Worm (Caenorhabditis elegans): Measurements from ENCODE around the gene lurp-2.

The lurp-2 gene

DNA sequence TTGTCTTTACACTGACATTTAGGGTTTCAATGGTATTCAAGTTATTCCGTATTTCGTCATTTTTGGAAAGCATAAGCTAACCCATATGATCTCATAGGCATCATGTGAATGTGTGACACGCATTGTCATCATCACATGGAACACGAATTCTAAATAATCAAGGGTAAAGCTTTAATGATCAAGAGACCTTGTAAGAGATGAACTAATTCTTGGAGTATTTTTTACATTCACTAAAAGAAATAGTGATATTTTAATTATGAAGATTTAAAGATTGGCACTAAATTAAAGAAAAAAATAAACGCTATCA, 41.5 kb upstream of the lurp-2 start:
- TF ChIP-seq ceh-48 (tag; optimal IDR thresholded peaks at IDR 0.05) (no peak), nfya-1 (tag; optimal IDR thresholded peaks at IDR 0.05) (no peak), fkh-6 (tag; optimal IDR thresholded peaks at IDR 0.05) (no peak), hlh-15 (tag; optimal IDR thresholded peaks at IDR 0.05) (no peak), ceh-31 (tag; optimal IDR thresholded peaks at IDR 0.05) (no peak)

DNA sequence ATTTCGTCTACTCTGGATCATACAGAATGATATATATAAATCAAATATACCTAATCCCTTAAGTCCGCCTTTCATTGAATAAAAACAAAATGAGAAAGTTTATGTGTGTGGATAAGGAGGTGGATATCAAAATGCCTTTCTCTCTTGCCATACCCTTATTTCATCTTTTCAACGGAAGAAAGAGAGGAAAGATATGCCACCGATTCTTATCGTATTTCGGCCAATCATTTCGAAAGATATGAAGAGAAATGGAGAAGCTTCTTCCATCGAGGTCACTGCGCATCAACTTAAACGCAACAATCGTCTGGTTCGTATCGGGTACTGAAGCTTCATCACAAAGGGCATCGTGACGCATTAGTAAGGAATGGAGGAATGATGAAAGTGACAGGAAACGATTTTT, 40.1 kb upstream of the lurp-2 start:
- no peak for TF ChIP-seq ceh-18 (tag; optimal IDR thresholded peaks at IDR 0.05)
- no peak for TF ChIP-seq ceh-30 (tag; optimal IDR thresholded peaks at IDR 0.05)
- no peak for TF ChIP-seq pag-3 (tag; optimal IDR thresholded peaks at IDR 0.05; ENCODE audit: borderline replicate concordance)
- TF ChIP-seq T23F11.4 (GFP tag; optimal IDR thresholded peaks at IDR 0.05) = no peak
- TF ChIP-seq zip-5 (tag; optimal IDR thresholded peaks at IDR 0.05) = no peak
- no peak for TF ChIP-seq fax-1 (tag; optimal IDR thresholded peaks at IDR 0.05)
- no peak for TF ChIP-seq ceh-2 (tag; optimal IDR thresholded peaks at IDR 0.05)
- no peak for TF ChIP-seq elt-4 (tag; optimal IDR thresholded peaks at IDR 0.05)
- TF ChIP-seq unc-55 (GFP tag; optimal IDR thresholded peaks at IDR 0.05) = no peak
- TF ChIP-seq tbx-2 (tag; optimal IDR thresholded peaks at IDR 0.05) = no peak
- no peak for TF ChIP-seq pqm-1 (tag; optimal IDR thresholded peaks at IDR 0.05)
- TF ChIP-seq npax-4 (tag; optimal IDR thresholded peaks at IDR 0.05) = no peak
- TF ChIP-seq unc-3 (GFP tag; conservative IDR thresholded peaks at IDR 0.05) = no peak
- TF ChIP-seq unc-3 (tag; optimal IDR thresholded peaks at IDR 0.05) = no peak
- TF ChIP-seq sox-4 (tag; optimal IDR thresholded peaks at IDR 0.05) = no peak
- TF ChIP-seq ceh-45 (GFP tag; IDR thresholded peaks at IDR 0.05) = no peak
- TF ChIP-seq hlh-6 (tag; optimal IDR thresholded peaks at IDR 0.05) = no peak

DNA sequence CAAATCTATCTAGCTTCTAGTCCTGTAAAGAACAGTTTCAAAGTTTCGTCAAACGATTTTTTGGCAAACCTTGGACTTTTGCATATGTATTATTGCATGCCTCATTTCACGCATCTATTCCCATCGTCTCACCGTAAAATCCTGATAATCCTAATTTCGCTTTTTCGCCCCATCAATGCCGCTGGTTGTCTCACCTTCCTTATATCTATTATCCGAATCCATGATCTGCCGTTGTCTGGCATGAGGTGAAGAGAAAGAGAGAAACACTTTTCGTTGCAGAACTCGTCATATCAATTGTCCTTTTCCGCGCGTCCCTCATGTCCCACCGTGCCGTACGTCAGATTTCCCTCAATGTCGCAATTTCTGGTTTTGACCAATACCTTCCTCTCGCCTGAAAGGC, 38.8 kb upstream of the lurp-2 start, which contains the start of gene cut-2:
Gene cut-2 (plus strand): TSS at position 365 of the 400 bp plus-strand sequence.
- TF ChIP-seq C38D4.7 (GFP tag; optimal IDR thresholded peaks at IDR 0.05) (no peak), rnt-1 (tag; optimal IDR thresholded peaks at IDR 0.05) (peak; percentile 31), zip-5 (tag; optimal IDR thresholded peaks at IDR 0.05) (no peak)

ce11 chrV:13415462-13415861, 38.0 kb upstream of the lurp-2 start:
- TF ChIP-seq F13H6.1 (tag; optimal IDR thresholded peaks at IDR 0.05) (no peak), pat-9 (tag; optimal IDR thresholded peaks at IDR 0.05) (no peak), K02D7.2 (tag; optimal IDR thresholded peaks at IDR 0.05) (peak; percentile 59), ttx-3 (tag; optimal IDR thresholded peaks at IDR 0.05) (no peak), unc-55 (GFP tag; optimal IDR thresholded peaks at IDR 0.05) (no peak), ceh-6 (GFP tag; optimal IDR thresholded peaks at IDR 0.05) (no peak), pqm-1 (tag; optimal IDR thresholded peaks at IDR 0.05) (no peak), ref-2 (tag; optimal IDR thresholded peaks at IDR 0.05) (no peak), elt-2 (tag; optimal IDR thresholded peaks at IDR 0.05) (no peak), ceh-18 (tag; optimal IDR thresholded peaks at IDR 0.05) (no peak), fkh-6 (tag; optimal IDR thresholded peaks at IDR 0.05) (peak; percentile 26), eyg-1 (tag; optimal IDR thresholded peaks at IDR 0.05) (no peak), ets-4 (tag; optimal IDR thresholded peaks at IDR 0.05) (no peak), ceh-45 (GFP tag; IDR thresholded peaks at IDR 0.05) (no peak), gmeb-2 (tag; optimal IDR thresholded peaks at IDR 0.05) (no peak), sdc-2 (tag; optimal IDR thresholded peaks at IDR 0.05) (peak; percentile 12), madf-2 (tag; optimal IDR thresholded peaks at IDR 0.05) (no peak), T23F11.4 (GFP tag; optimal IDR thresholded peaks at IDR 0.05) (peak; percentile 73), nhr-232 (tag; optimal IDR thresholded peaks at IDR 0.05) (peak; percentile 21), che-1 (tag; optimal IDR thresholded peaks at IDR 0.05) (peak; percentile 35)

- TF ChIP-seq pha-2 (tag; optimal IDR thresholded peaks at IDR 0.05) (no peak), hlh-30 (tag; optimal IDR thresholded peaks at IDR 0.05; ENCODE audit: insufficient read depth) (no peak), pag-3 (tag; optimal IDR thresholded peaks at IDR 0.05; ENCODE audit: borderline replicate concordance) (no peak), ceh-31 (tag; optimal IDR thresholded peaks at IDR 0.05) (no peak), ets-4 (tag; optimal IDR thresholded peaks at IDR 0.05) (no peak), odd-2 (tag; optimal IDR thresholded peaks at IDR 0.05) (no peak), ceh-34 (tag; optimal IDR thresholded peaks at IDR 0.05) (no peak), ttx-3 (tag; optimal IDR thresholded peaks at IDR 0.05) (no peak), zip-5 (tag; optimal IDR thresholded peaks at IDR 0.05) (no peak), nfya-1 (tag; optimal IDR thresholded peaks at IDR 0.05) (no peak), hlh-6 (tag; optimal IDR thresholded peaks at IDR 0.05) (no peak), fkh-10 (GFP tag; optimal IDR thresholded peaks at IDR 0.05) (no peak), hlh-8 (tag; optimal IDR thresholded peaks at IDR 0.05) (no peak), hlh-15 (tag; optimal IDR thresholded peaks at IDR 0.05) (no peak), npax-4 (tag; optimal IDR thresholded peaks at IDR 0.05) (no peak), eyg-1 (tag; optimal IDR thresholded peaks at IDR 0.05) (no peak), F13H6.1 (tag; optimal IDR thresholded peaks at IDR 0.05) (no peak)
These were observed 37.4 kb upstream of the lurp-2 start for ce11 chrV:13416076-13416475.

Data from whole organism, late embryonic.